Fruit fly (Drosophila melanogaster) ovary, adult (tissue): ENCODE results near the gene Spn100A.

Experiments used
- CG17801 ChIP-seq: fragments of 200-800 bp; optimal IDR thresholded peaks from 2 replicates; lab custom pipeline; 2019; ENCODE audit warnings: missing biosample characterization, mild to moderate bottlenecking, missing genetic modification characterization, moderate library complexity; ENCODE audit not compliant: partially characterized antibody

Spn100A gene

DNA sequence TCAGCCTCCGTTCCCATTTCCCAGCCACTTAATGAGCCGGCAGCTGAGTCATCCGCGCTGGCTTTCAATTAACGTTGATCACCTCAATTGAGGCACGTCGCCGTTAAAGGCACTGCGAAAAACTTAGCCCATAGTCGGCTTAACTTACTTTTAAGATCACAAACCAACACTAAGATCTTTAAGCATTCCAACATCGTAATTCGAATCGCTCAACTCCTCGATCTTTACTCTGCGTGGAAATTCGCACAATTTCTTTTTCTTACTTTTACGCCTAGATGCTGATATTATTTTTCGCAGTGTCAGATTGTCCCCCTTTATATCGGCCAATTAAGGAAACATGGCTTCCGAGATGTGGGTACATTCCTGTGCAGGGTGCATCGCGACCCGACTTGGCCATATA lies 31.9 kb downstream of the Spn100A start:
- no peak for TF ChIP-seq CG17801 (GFP tag; lab: Kevin White, UChicago)

DNA sequence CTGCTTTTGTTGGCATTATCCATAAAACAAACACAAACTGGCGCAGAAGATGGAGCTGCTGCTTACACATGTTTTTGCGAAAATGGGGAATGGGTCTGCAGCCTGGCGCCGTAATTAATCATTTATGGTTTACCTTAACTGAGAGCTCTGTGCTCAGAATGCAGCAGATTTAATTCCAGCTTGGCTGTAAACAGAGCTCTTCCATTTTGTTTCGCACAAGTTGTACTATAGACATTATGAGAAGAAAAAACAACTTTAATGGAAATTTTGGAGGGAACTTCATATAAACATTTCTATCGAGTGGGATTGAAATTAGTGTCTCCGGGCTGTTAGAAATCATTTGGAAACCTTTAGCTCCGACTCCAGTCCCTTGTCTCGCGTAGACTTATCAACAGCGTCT lies 35.3 kb downstream of the Spn100A start, which contains the start of gene eIF4H2:
Gene eIF4H2 (plus strand): TSS at position 301 of the 400 bp plus-strand sequence.
- no peak for TF ChIP-seq CG17801 (GFP tag; lab: Kevin White, UChicago)

DNA sequence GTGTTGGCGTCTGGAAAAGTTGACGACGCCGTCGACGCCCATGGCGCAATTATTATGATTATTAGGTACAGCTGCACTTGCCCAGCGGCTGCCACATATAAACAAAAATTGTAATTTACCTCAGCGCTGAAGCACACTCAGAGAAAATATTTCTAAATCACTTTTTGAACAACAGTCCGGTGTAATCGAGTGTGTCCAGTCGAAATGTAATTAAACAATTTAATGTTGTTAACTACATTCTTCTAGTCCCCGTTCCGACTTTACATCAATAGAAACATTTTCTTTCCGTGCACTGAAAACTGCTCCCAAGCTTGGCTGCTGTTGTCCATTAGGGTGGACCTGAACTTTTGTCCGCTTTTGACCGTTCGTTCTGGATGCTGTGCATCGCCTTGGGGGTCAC lies 38.6 kb downstream of the Spn100A start:
- TF ChIP-seq CG17801 (GFP tag; lab: Kevin White, UChicago), result no peak

DNA sequence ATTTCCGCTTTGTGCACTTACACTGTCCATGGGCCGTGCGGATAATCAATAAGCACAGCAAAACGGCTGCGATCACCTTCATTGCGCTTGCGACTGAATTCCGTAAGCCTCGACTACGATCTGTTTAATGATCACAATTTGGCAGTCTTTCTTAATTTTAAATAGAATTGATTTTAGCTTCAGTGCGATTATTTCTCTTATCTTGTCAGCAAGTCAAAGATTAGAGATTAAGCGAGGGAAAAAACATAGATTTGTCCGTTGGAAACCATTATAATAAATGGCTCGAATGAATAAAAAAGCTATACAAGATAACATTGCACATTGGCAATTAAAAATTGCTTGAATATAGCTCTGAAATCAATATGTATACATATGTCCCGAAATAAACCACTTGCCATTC lies 40.6 kb downstream of the Spn100A start, which contains the start of gene CG11313:
Gene CG11313 (minus strand): TSS at position 101 of the 400 bp plus-strand sequence.
- no peak for TF ChIP-seq CG17801 (GFP tag; lab: Kevin White, UChicago)

- TF ChIP-seq CG17801 (GFP tag; lab: Kevin White, UChicago), result no peak
These were observed 42.6 kb downstream of the Spn100A start for dm6 chr3R:30733081-30733480.

DNA sequence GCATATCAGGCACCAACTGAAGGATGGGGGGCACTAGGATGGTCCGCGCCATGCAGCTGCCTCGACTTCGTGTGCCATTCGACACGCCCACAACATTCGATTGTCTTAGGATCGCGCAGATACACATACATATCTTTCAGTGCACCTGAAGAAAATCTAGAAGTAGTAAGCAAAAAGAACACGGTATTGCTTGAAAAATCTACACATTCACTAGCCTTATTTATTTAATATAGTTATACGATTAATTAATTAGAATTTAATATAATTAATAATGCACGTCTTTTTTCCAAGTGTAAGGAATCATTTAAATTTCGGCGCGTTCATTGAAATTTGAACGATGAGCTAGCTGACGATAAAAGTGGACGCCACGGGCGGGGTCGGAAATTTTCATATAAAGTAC lies 44.1 kb downstream of the Spn100A start:
- TF ChIP-seq CG17801 (GFP tag; lab: Kevin White, UChicago), result no peak

- TF ChIP-seq CG17801 (GFP tag; lab: Kevin White, UChicago), result no peak
These were observed 44.6 kb downstream of the Spn100A start for dm6 chr3R:30735047-30735446.

DNA sequence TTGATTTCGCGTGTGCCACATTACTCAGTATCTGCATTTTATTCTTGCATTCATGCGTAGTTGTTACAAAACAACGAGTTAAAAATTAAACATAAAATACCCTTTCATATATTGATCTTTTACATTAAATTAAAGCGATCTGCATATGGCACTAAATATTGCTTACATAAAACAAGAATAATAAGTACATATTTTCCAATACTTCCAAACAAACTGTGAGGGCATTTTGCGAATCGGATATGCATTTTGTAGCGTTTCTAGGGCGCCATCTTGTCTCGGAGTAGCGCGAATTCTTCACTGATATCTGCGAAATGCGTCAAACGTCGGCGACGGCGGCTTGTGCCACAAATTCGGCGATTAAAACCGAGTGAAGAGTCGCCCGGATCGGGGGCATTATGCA lies 50.9 kb downstream of the Spn100A start:
- TF ChIP-seq CG17801 (GFP tag; lab: Kevin White, UChicago), result no peak
